Worm (Caenorhabditis elegans): ENCODE measurements around the gene Y55D5A.1.

DNA sequence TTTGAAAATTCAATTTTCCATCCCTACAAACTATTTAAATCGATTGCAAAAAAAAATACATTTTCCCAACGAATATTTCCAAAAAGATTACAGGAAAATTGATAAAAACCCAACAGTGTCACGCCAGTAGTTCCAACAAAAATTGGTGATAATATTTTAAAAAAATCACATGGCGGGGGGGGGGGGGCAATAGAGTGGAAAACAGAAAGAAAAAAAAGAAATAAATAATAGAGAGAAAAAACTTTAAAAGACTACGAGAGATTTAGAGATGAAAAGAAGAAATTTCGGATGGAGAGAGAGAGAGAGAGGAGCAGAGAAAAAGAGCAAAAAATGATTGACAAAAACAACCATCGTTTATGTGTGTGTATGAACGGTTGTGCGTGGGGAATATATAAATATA, 52.2 kb downstream of the Y55D5A.1 start:
- TF ChIP-seq W03F9.2 (tag; optimal IDR thresholded peaks at IDR 0.05) (no peak), him-1 (tag; optimal IDR thresholded peaks at IDR 0.05) (no peak), dao-5 (tag; optimal IDR thresholded peaks at IDR 0.05) (no peak)

Data from whole organism, L4/young adult.